Worm (Caenorhabditis elegans) whole organism, L2 larva: Measurements from ENCODE around the gene C10A4.3.
A peak's percentile ranks its signal among the peaks of the same experiment; 100 is the strongest.

Source experiments
- C34F6.9 ChIP-seq: fragments of 150-350 bp; optimal IDR thresholded peaks from 2 replicates; lab custom pipeline; 2014; ENCODE audit warnings: missing biosample characterization, missing genetic modification characterization
- F13H6.1 ChIP-seq: sonication (generic microtip); optimal IDR thresholded peaks from 2 replicates; lab custom pipeline; 2016; ENCODE audit warnings: missing genetic modification characterization, missing compliant biosample characterization
- R02D3.7 ChIP-seq: fragments of 150-350 bp; optimal IDR thresholded peaks from 2 replicates; lab custom pipeline; 2014; ENCODE audit warnings: missing biosample characterization, missing genetic modification characterization
- Y55F3AM.14 ChIP-seq: fragments of 200-800 bp; sonication (Bioruptor generic); optimal IDR thresholded peaks from 2 replicates; lab custom pipeline; 2018; ENCODE audit warnings: mild to moderate bottlenecking, missing genetic modification characterization, missing compliant biosample characterization
- aly-2 ChIP-seq: fragments of 150-350 bp; optimal IDR thresholded peaks from 2 replicates; lab custom pipeline; 2014; ENCODE audit warnings: missing biosample characterization, missing genetic modification characterization
- ama-1 ChIP-seq: fragments of 150-350 bp; optimal IDR thresholded peaks from 2 replicates; lab custom pipeline; 2018; ENCODE audit warnings: inconsistent platforms
- blmp-1 ChIP-seq: sonication (generic microtip); optimal IDR thresholded peaks from 2 replicates; lab custom pipeline; 2017; ENCODE audit warnings: missing genetic modification characterization, mild to moderate bottlenecking, missing compliant biosample characterization, antibody characterized with exemption, moderate library complexity; ENCODE audit not compliant: insufficient read depth
- ceh-16 ChIP-seq: fragments of 150-350 bp; optimal IDR thresholded peaks from 2 replicates; lab custom pipeline; 2014; ENCODE audit warnings: missing biosample characterization, missing genetic modification characterization
- ceh-82 ChIP-seq: fragments of 150-350 bp; optimal IDR thresholded peaks from 2 replicates; lab custom pipeline; 2014; ENCODE audit warnings: missing biosample characterization, missing genetic modification characterization
- crh-2 ChIP-seq: sonication (generic microtip); optimal IDR thresholded peaks from 2 replicates; lab custom pipeline; 2017; ENCODE audit warnings: missing biosample characterization, missing genetic modification characterization
- egl-27 ChIP-seq: sonication (generic microtip); optimal IDR thresholded peaks from 3 replicates; lab custom pipeline; 2017; ENCODE audit warnings: missing biosample characterization, missing genetic modification reagents, missing genetic modification characterization
- elt-1 ChIP-seq: fragments of 150-350 bp; optimal IDR thresholded peaks from 2 replicates; lab custom pipeline; 2014; ENCODE audit warnings: missing biosample characterization, missing genetic modification characterization
- elt-3 ChIP-seq: sonication (generic microtip); optimal IDR thresholded peaks from 2 replicates; lab custom pipeline; 2017; ENCODE audit warnings: missing biosample characterization, missing genetic modification characterization
- fos-1 ChIP-seq: fragments of 150-350 bp; optimal IDR thresholded peaks from 2 replicates; lab custom pipeline; 2014; ENCODE audit warnings: missing biosample characterization, missing genetic modification characterization
- gmeb-1 ChIP-seq: fragments of 150-350 bp; optimal IDR thresholded peaks from 2 replicates; lab custom pipeline; 2014; ENCODE audit warnings: missing biosample characterization, missing genetic modification characterization
- lin-11 ChIP-seq: fragments of 150-350 bp; sonication (generic microtip); optimal IDR thresholded peaks from 2 replicates; lab custom pipeline; 2014; ENCODE audit warnings: missing biosample characterization, missing genetic modification characterization, inconsistent platforms, mixed read lengths
- lin-13 ChIP-seq: fragments of 150-350 bp; optimal IDR thresholded peaks from 2 replicates; lab custom pipeline; 2014; ENCODE audit warnings: missing biosample characterization, missing genetic modification reagents, missing genetic modification characterization
- lsy-2 ChIP-seq, 2 experiments: fragments of 150-350 bp in 1 of 2; sonication (generic microtip) in 1 of 2; optimal IDR thresholded peaks; 2 replicates each; lab custom pipeline; 2014 to 2017; ENCODE audit warnings: missing biosample characterization in 2 of 2, missing genetic modification characterization in 2 of 2
- mab-5 ChIP-seq: fragments of 150-350 bp; optimal IDR thresholded peaks from 2 replicates; lab custom pipeline; 2014; ENCODE audit warnings: missing biosample characterization, missing genetic modification characterization
- mbf-1 ChIP-seq: sonication (generic microtip); optimal IDR thresholded peaks from 2 replicates; lab custom pipeline; 2017; ENCODE audit warnings: missing biosample characterization, missing genetic modification characterization
- nhr-11 ChIP-seq: fragments of 150-350 bp; optimal IDR thresholded peaks from 2 replicates; lab custom pipeline; 2014; ENCODE audit warnings: missing biosample characterization, missing genetic modification characterization
- nhr-12 ChIP-seq: fragments of 150-350 bp; optimal IDR thresholded peaks from 2 replicates; lab custom pipeline; 2014; ENCODE audit warnings: missing biosample characterization, missing genetic modification characterization
- nhr-129 ChIP-seq: fragments of 150-350 bp; optimal IDR thresholded peaks from 2 replicates; lab custom pipeline; 2014; ENCODE audit warnings: missing biosample characterization, missing genetic modification characterization
- nhr-23 ChIP-seq: fragments of 150-350 bp; optimal IDR thresholded peaks from 2 replicates; lab custom pipeline; 2014; ENCODE audit warnings: missing biosample characterization, missing genetic modification reagents, missing genetic modification characterization
- nhr-237 ChIP-seq: fragments of 150-350 bp; optimal IDR thresholded peaks from 2 replicates; lab custom pipeline; 2014; ENCODE audit warnings: missing biosample characterization, missing genetic modification characterization
- nhr-25 ChIP-seq: fragments of 150-350 bp; sonication (generic microtip); optimal IDR thresholded peaks from 3 replicates; lab custom pipeline; 2014; ENCODE audit warnings: missing biosample characterization, missing genetic modification characterization
- nhr-6 ChIP-seq: fragments of 150-350 bp; optimal IDR thresholded peaks from 2 replicates; lab custom pipeline; 2014; ENCODE audit warnings: missing biosample characterization, missing genetic modification characterization
- peb-1 ChIP-seq: fragments of 150-350 bp; optimal IDR thresholded peaks from 2 replicates; lab custom pipeline; 2014; ENCODE audit warnings: missing biosample characterization, missing genetic modification characterization
- sem-4 ChIP-seq: fragments of 150-350 bp; optimal IDR thresholded peaks from 2 replicates; lab custom pipeline; 2014; ENCODE audit warnings: missing biosample characterization, missing genetic modification reagents, missing genetic modification characterization
- skn-1 ChIP-seq: sonication (generic microtip); optimal IDR thresholded peaks from 2 replicates; lab custom pipeline; 2017; ENCODE audit warnings: missing biosample characterization, missing genetic modification characterization
- sma-3 ChIP-seq: sonication (generic microtip); optimal IDR thresholded peaks from 2 replicates; lab custom pipeline; 2016; ENCODE audit warnings: missing genetic modification reagents, missing genetic modification characterization, missing compliant biosample characterization
- sma-9 ChIP-seq, 2 experiments: fragments of 150-350 bp in 1 of 2; sonication (generic microtip) in 1 of 2; optimal IDR thresholded peaks; 2 replicates each; lab custom pipeline; 2014 to 2016; ENCODE audit warnings: missing genetic modification characterization in 2 of 2, mild to moderate bottlenecking in 1 of 2, missing biosample characterization in 1 of 2, missing compliant biosample characterization in 1 of 2, missing genetic modification reagents in 1 of 2, moderate library complexity in 1 of 2
- unc-39 ChIP-seq: fragments of 150-350 bp; optimal IDR thresholded peaks from 2 replicates; lab custom pipeline; 2014; ENCODE audit warnings: missing biosample characterization, missing genetic modification characterization
- unc-55 ChIP-seq: fragments of 150-350 bp; sonication (generic microtip); optimal IDR thresholded peaks from 3 replicates; lab custom pipeline; 2014; ENCODE audit warnings: missing biosample characterization, missing genetic modification reagents, missing genetic modification characterization
- unc-62 ChIP-seq: fragments of 150-350 bp; optimal IDR thresholded peaks from 2 replicates; lab custom pipeline; 2014; ENCODE audit warnings: missing biosample characterization, missing genetic modification reagents, missing genetic modification characterization
- ztf-1 ChIP-seq: fragments of 200-800 bp; sonication (Bioruptor generic); conservative IDR thresholded peaks from 2 replicates; pipeline ENCODE4 v1.3.6; 2022; ENCODE audit warnings: missing genetic modification characterization, missing compliant biosample characterization

The C10A4.3 gene

ce11 chrX:7431165-7431564 is 25.7 kb downstream of the C10A4.3 start, which contains the start of gene clc-2:
clc-2 (plus strand) TSS chrX:7431465.
- TF ChIP-seq mab-5 (tag; lab: Kevin White, UChicago): no peak
- no peak for TF ChIP-seq Y55F3AM.14 (GFP tag; lab: Kevin White, UChicago)
- no peak for TF ChIP-seq unc-62 (GFP tag; lab: Kevin White, UChicago)
- TF ChIP-seq elt-3 (tag; lab: Kevin White, UChicago): no peak
- no peak for TF ChIP-seq F13H6.1 (tag; lab: Kevin White, UChicago)
- TF ChIP-seq aly-2: no peak
- TF ChIP-seq ceh-82 (tag; lab: Kevin White, UChicago): no peak
- no peak for TF ChIP-seq peb-1
- TF ChIP-seq R02D3.7 (tag; lab: Kevin White, UChicago): no peak
- no peak for TF ChIP-seq ama-1 (lab: Kevin White, UChicago)
- TF ChIP-seq nhr-23 (tag; lab: Kevin White, UChicago): no peak
- no peak for TF ChIP-seq unc-55
- TF ChIP-seq nhr-129 (tag; lab: Kevin White, UChicago): no peak

- TF ChIP-seq F13H6.1 (tag; lab: Kevin White, UChicago) (no peak), lin-11 (tag; lab: Kevin White, UChicago) (no peak), nhr-25 (tag; lab: Kevin White, UChicago) (no peak), skn-1 (tag; lab: Kevin White, UChicago) (no peak), nhr-11 (no peak), mbf-1 (no peak), nhr-6 (tag; lab: Kevin White, UChicago) (no peak), unc-62 (GFP tag; lab: Kevin White, UChicago) (no peak), fos-1 (tag; lab: Kevin White, UChicago) (no peak), sem-4 (no peak), nhr-237 (tag; lab: Kevin White, UChicago) (no peak)
These were observed 27.8 kb downstream of the C10A4.3 start, which contains the start of gene clc-5 for ce11 chrX:7433269-7433668. clc-5 (plus strand) TSS chrX:7433569.

ce11 chrX:7436912-7437311 is 31.4 kb downstream of the C10A4.3 start:
- TF ChIP-seq R02D3.7 (tag; lab: Kevin White, UChicago): no peak
- TF ChIP-seq crh-2 (tag; lab: Kevin White, UChicago): no peak
- no peak for TF ChIP-seq lin-13 (GFP tag; lab: Kevin White, UChicago)
- TF ChIP-seq egl-27: no peak
- TF ChIP-seq mbf-1: no peak
- TF ChIP-seq sma-9 (GFP tag; optimal IDR thresholded peaks at IDR 0.05; lab: Kevin White, UChicago): peak; percentile 31
- TF ChIP-seq sma-9 (tag; optimal IDR thresholded peaks at IDR 0.05; lab: Kevin White, UChicago): no peak
- TF ChIP-seq nhr-23 (tag; lab: Kevin White, UChicago): no peak
- no peak for TF ChIP-seq unc-55
- TF ChIP-seq blmp-1 (tag; lab: Kevin White, UChicago): no peak
- TF ChIP-seq C34F6.9 (tag; lab: Kevin White, UChicago): no peak
- peak; percentile 15 for TF ChIP-seq nhr-129 (tag; lab: Kevin White, UChicago)
- TF ChIP-seq nhr-237 (tag; lab: Kevin White, UChicago): no peak
- peak; percentile 6 for TF ChIP-seq sma-3
- no peak for TF ChIP-seq elt-1 (tag; lab: Kevin White, UChicago)
- peak; percentile 64 for TF ChIP-seq nhr-25 (tag; lab: Kevin White, UChicago)
- no peak for TF ChIP-seq ceh-16 (tag; lab: Kevin White, UChicago)
- no peak for TF ChIP-seq ztf-1

- no peak for TF ChIP-seq gmeb-1 (tag; lab: Kevin White, UChicago)
- peak; percentile 32 for TF ChIP-seq sma-3
- TF ChIP-seq sem-4: peak; percentile 31
- TF ChIP-seq unc-39: no peak
- no peak for TF ChIP-seq lin-13 (GFP tag; lab: Kevin White, UChicago)
- TF ChIP-seq nhr-12 (tag; lab: Kevin White, UChicago): no peak
- peak; percentile 45 for TF ChIP-seq nhr-25 (tag; lab: Kevin White, UChicago)
- TF ChIP-seq lsy-2 (tag; optimal IDR thresholded peaks at IDR 0.05; lab: Kevin White, UChicago): no peak
These were observed 32.5 kb downstream of the C10A4.3 start, which contains the start of gene C01C10.2 for ce11 chrX:7437949-7438348. C01C10.2 (minus strand) TSS chrX:7438118.
